Fruit fly (Drosophila melanogaster) whole organism, embryonic: ENCODE measurements around the gene D1.

Experiments
- CG10959 ChIP-seq: fragments of 200-800 bp; sonication (Bioruptor generic); IDR thresholded peaks from 2 replicates; pipeline ENCODE4 v1.3.6; 2022; ENCODE audit warnings: missing biosample characterization, missing genetic modification characterization
- CG12236 ChIP-seq: fragments of 200-800 bp; sonication (Bioruptor generic); optimal IDR thresholded peaks from 2 replicates; lab custom pipeline; 2016; ENCODE audit warnings: missing biosample characterization, missing genetic modification characterization
- CG13296 ChIP-seq: fragments of 200-800 bp; sonication (Bioruptor generic); optimal IDR thresholded peaks from 3 replicates; lab custom pipeline; 2018; ENCODE audit warnings: missing biosample characterization, mild to moderate bottlenecking, missing genetic modification characterization
- CG13775 ChIP-seq: fragments of 200-800 bp; sonication (Bioruptor generic); optimal IDR thresholded peaks from 3 replicates; lab custom pipeline; 2017; ENCODE audit warnings: missing biosample characterization, mild to moderate bottlenecking, missing genetic modification characterization
- CG15514 ChIP-seq: fragments of 200-800 bp; sonication (Bioruptor generic); optimal IDR thresholded peaks from 3 replicates; lab custom pipeline; 2017; ENCODE audit warnings: missing biosample characterization, missing genetic modification characterization, mild to moderate bottlenecking, moderate library complexity, missing genetic modification reagents
- CG1603 ChIP-seq: fragments of 200-800 bp; sonication (Bioruptor generic); optimal IDR thresholded peaks from 2 replicates; lab custom pipeline; 2019; ENCODE audit warnings: missing biosample characterization, mild to moderate bottlenecking, missing genetic modification characterization, moderate library complexity
- CG17186 ChIP-seq: fragments of 200-800 bp; sonication (Bioruptor generic); optimal IDR thresholded peaks from 3 replicates; lab custom pipeline; 2017; ENCODE audit warnings: missing biosample characterization, missing genetic modification reagents, missing genetic modification characterization
- CG17568 ChIP-seq: fragments of 200-800 bp; sonication (Bioruptor generic); optimal IDR thresholded peaks from 2 replicates; lab custom pipeline; 2018; ENCODE audit warnings: missing biosample characterization, mild to moderate bottlenecking, missing genetic modification characterization, moderate library complexity
- CG17612 ChIP-seq: fragments of 200-800 bp; sonication (Bioruptor generic); IDR thresholded peaks from 2 replicates; pipeline ENCODE4 v1.3.6; 2022; ENCODE audit warnings: missing biosample characterization, missing genetic modification characterization
- CG18262 ChIP-seq: fragments of 200-800 bp; optimal IDR thresholded peaks from 3 replicates; lab custom pipeline; 2019; ENCODE audit warnings: missing biosample characterization, mild to moderate bottlenecking, missing genetic modification characterization, moderate library complexity
- CG2120 ChIP-seq: fragments of 200-800 bp; sonication (Bioruptor generic); optimal IDR thresholded peaks from 3 replicates; lab custom pipeline; 2016; ENCODE audit warnings: missing biosample characterization, missing genetic modification characterization
- CG2678 ChIP-seq: fragments of 200-800 bp; sonication (Bioruptor generic); optimal IDR thresholded peaks from 3 replicates; lab custom pipeline; 2019; ENCODE audit warnings: missing biosample characterization, mild to moderate bottlenecking, missing genetic modification characterization, moderate library complexity
- CG30020 ChIP-seq: fragments of 200-800 bp; optimal IDR thresholded peaks from 2 replicates; lab custom pipeline; 2019; ENCODE audit warnings: missing biosample characterization, mild to moderate bottlenecking, missing genetic modification characterization, moderate library complexity
- CG30403 ChIP-seq: fragments of 200-800 bp; sonication (Bioruptor generic); optimal IDR thresholded peaks from 3 replicates; lab custom pipeline; 2016; ENCODE audit warnings: missing biosample characterization, missing genetic modification characterization
- CG3726 ChIP-seq: fragments of 200-800 bp; sonication (Bioruptor generic); IDR thresholded peaks from 3 replicates; pipeline ENCODE4, ENCODE4 v1.3.6; 2022; ENCODE audit warnings: missing biosample characterization, missing genetic modification characterization
- CG43689 ChIP-seq: fragments of 200-800 bp; sonication (Bioruptor generic); IDR thresholded peaks from 2 replicates; pipeline ENCODE4 v1.3.6; 2022; ENCODE audit warnings: missing biosample characterization, missing genetic modification characterization
- CG4617 ChIP-seq: fragments of 200-800 bp; sonication (Bioruptor generic); optimal IDR thresholded peaks from 3 replicates; lab custom pipeline; 2016; ENCODE audit warnings: missing biosample characterization, missing genetic modification characterization, borderline replicate concordance
- CG4820 ChIP-seq: fragments of 200-800 bp; sonication (Bioruptor generic); optimal IDR thresholded peaks from 3 replicates; lab custom pipeline; 2016; ENCODE audit warnings: missing biosample characterization, missing genetic modification characterization
- CG8290 ChIP-seq, 3 experiments: fragments of 200-800 bp; sonication (Bioruptor generic); optimal IDR thresholded peaks; 2 replicates each; lab custom pipeline; 2016 to 2019; ENCODE audit warnings: missing biosample characterization in 3 of 3, missing genetic modification characterization in 3 of 3, mild to moderate bottlenecking in 2 of 3, moderate library complexity in 1 of 3
- CG8924 ChIP-seq: fragments of 200-800 bp; optimal IDR thresholded peaks from 3 replicates; lab custom pipeline; 2019; ENCODE audit warnings: missing biosample characterization, mild to moderate bottlenecking, missing genetic modification characterization, moderate library complexity
- CG9797 ChIP-seq: fragments of 200-800 bp; sonication (Bioruptor generic); optimal IDR thresholded peaks from 3 replicates; lab custom pipeline; 2018; ENCODE audit warnings: missing biosample characterization, mild to moderate bottlenecking, missing genetic modification characterization
- Chrac-16 ChIP-seq: fragments of 200-800 bp; sonication (Bioruptor generic); optimal IDR thresholded peaks from 3 replicates; lab custom pipeline; 2016; ENCODE audit warnings: missing biosample characterization, missing genetic modification characterization
- CoRest ChIP-seq: fragments of 200-800 bp; sonication (Bioruptor generic); optimal IDR thresholded peaks from 3 replicates; lab custom pipeline; 2018; ENCODE audit warnings: missing biosample characterization, mild to moderate bottlenecking, missing genetic modification characterization, moderate library complexity
- Dip2 ChIP-seq: fragments of 200-800 bp; sonication (Bioruptor generic); IDR thresholded peaks from 2 replicates; pipeline ENCODE4 v1.3.6; 2022; ENCODE audit warnings: missing biosample characterization, missing genetic modification characterization
- Ets97D ChIP-seq: fragments of 200-800 bp; sonication (Bioruptor generic); optimal IDR thresholded peaks from 3 replicates; lab custom pipeline; 2016; ENCODE audit warnings: missing biosample characterization, missing genetic modification characterization
- Fer1 ChIP-seq: fragments of 200-800 bp; sonication (Bioruptor generic); optimal IDR thresholded peaks from 2 replicates; lab custom pipeline; 2017; ENCODE audit warnings: missing biosample characterization, mild to moderate bottlenecking, missing genetic modification characterization
- Lhr ChIP-seq: fragments of 200-800 bp; sonication (Bioruptor generic); optimal IDR thresholded peaks from 3 replicates; lab custom pipeline; 2017; ENCODE audit warnings: mild to moderate bottlenecking, missing biosample characterization, missing genetic modification reagents, missing genetic modification characterization
- Nf-YC ChIP-seq: fragments of 200-800 bp; optimal IDR thresholded peaks from 3 replicates; lab custom pipeline; 2019; ENCODE audit warnings: missing biosample characterization, mild to moderate bottlenecking, missing genetic modification characterization, moderate library complexity
- Scr ChIP-seq: fragments of 200-800 bp; sonication (Bioruptor generic); IDR thresholded peaks from 2 replicates; pipeline ENCODE4 v1.3.6; 2022; ENCODE audit warnings: missing biosample characterization, missing genetic modification characterization; ENCODE audit not compliant: partially characterized antibody
- Spps ChIP-seq: fragments of 200-800 bp; sonication (Bioruptor generic); optimal IDR thresholded peaks from 2 replicates; lab custom pipeline; 2018; ENCODE audit warnings: missing biosample characterization, mild to moderate bottlenecking, missing genetic modification characterization
- Sry-δ ChIP-seq: fragments of 200-800 bp; sonication (Bioruptor generic); optimal IDR thresholded peaks from 2 replicates; lab custom pipeline; 2016; ENCODE audit warnings: missing biosample characterization, missing genetic modification characterization
- Trl ChIP-seq, 3 experiments: fragments of >200 bp in 2 of 3; fragments of 200-800 bp in 1 of 3; sonication (Bioruptor generic) in 1 of 3; optimal IDR thresholded peaks; 2 replicates in 1 of 3; 3 replicates in 2 of 3; lab custom pipeline; 2016 to 2017; ENCODE audit warnings: missing biosample characterization in 1 of 3, missing genetic modification characterization in 1 of 3
- ac ChIP-seq: fragments of 200-800 bp; sonication (Bioruptor generic); optimal IDR thresholded peaks from 3 replicates; lab custom pipeline; 2017; ENCODE audit warnings: missing biosample characterization, mild to moderate bottlenecking, missing genetic modification characterization
- ara ChIP-seq: fragments of 200-800 bp; sonication (Bioruptor generic); IDR thresholded peaks from 2 replicates; pipeline ENCODE4 v1.3.6; 2022; ENCODE audit warnings: missing biosample characterization, missing genetic modification characterization
- ewg ChIP-seq: fragments of 200-800 bp; sonication (Bioruptor generic); optimal IDR thresholded peaks from 3 replicates; lab custom pipeline; 2017; ENCODE audit warnings: mild to moderate bottlenecking, missing biosample characterization, missing genetic modification reagents, missing genetic modification characterization
- hb ChIP-seq: fragments of 200-800 bp; sonication (Bioruptor generic); IDR thresholded peaks from 3 replicates; pipeline ENCODE4 v1.3.6; 2022; ENCODE audit warnings: missing biosample characterization, missing genetic modification characterization; ENCODE audit not compliant: partially characterized antibody
- knrl ChIP-seq: fragments of 200-800 bp; sonication (Bioruptor generic); IDR thresholded peaks from 3 replicates; pipeline ENCODE4 v1.3.6; 2022; ENCODE audit warnings: missing biosample characterization, missing genetic modification characterization; ENCODE audit not compliant: partially characterized antibody
- mld ChIP-seq: fragments of 200-800 bp; sonication (Bioruptor generic); IDR thresholded peaks from 3 replicates; pipeline ENCODE4 v1.3.6; 2022; ENCODE audit warnings: missing biosample characterization, missing genetic modification characterization; ENCODE audit not compliant: partially characterized antibody
- nerfin-2 ChIP-seq: fragments of 200-800 bp; sonication (Bioruptor generic); IDR thresholded peaks from 2 replicates; pipeline ENCODE4 v1.3.6; 2022; ENCODE audit warnings: missing biosample characterization, missing genetic modification characterization; ENCODE audit not compliant: partially characterized antibody
- nom ChIP-seq: fragments of 200-800 bp; sonication (Bioruptor generic); optimal IDR thresholded peaks from 2 replicates; lab custom pipeline; 2017; ENCODE audit warnings: missing biosample characterization, missing genetic modification characterization, mild to moderate bottlenecking, moderate library complexity, missing genetic modification reagents
- repo ChIP-seq: fragments of 200-800 bp; sonication (Bioruptor generic); optimal IDR thresholded peaks from 2 replicates; lab custom pipeline; 2016; ENCODE audit warnings: missing biosample characterization, missing genetic modification characterization
- sens-2 ChIP-seq: fragments of 200-800 bp; sonication (Bioruptor generic); IDR thresholded peaks from 2 replicates; pipeline ENCODE4 v1.3.6; 2022; ENCODE audit warnings: missing biosample characterization, missing genetic modification characterization
- sob ChIP-seq: fragments of 200-800 bp; sonication (Bioruptor generic); IDR thresholded peaks from 2 replicates; pipeline ENCODE4 v1.3.6; 2022; ENCODE audit warnings: missing biosample characterization, missing genetic modification characterization
- stwl ChIP-seq: fragments of 200-800 bp; sonication (Bioruptor generic); optimal IDR thresholded peaks from 3 replicates; lab custom pipeline; 2018; ENCODE audit warnings: missing biosample characterization, mild to moderate bottlenecking, missing genetic modification characterization, moderate library complexity
- tna ChIP-seq: fragments of 200-800 bp; sonication (Bioruptor generic); IDR thresholded peaks from 2 replicates; pipeline ENCODE4 v1.3.6; 2022; ENCODE audit warnings: missing biosample characterization, missing genetic modification characterization; ENCODE audit not compliant: partially characterized antibody
- ttk ChIP-seq: fragments of 200-800 bp; sonication (Bioruptor generic); IDR thresholded peaks from 2 replicates; pipeline ENCODE4 v2.1.2; 2022; ENCODE audit warnings: missing biosample characterization, missing genetic modification characterization
- vnd ChIP-seq: fragments of 200-800 bp; sonication (Bioruptor generic); IDR thresholded peaks from 3 replicates; pipeline ENCODE4 v1.3.6; 2022; ENCODE audit warnings: missing biosample characterization, missing genetic modification characterization; ENCODE audit not compliant: partially characterized antibody
- zen2 ChIP-seq: fragments of 200-800 bp; sonication (Bioruptor generic); IDR thresholded peaks from 3 replicates; pipeline ENCODE4 v1.3.6; 2022; ENCODE audit warnings: missing biosample characterization, missing genetic modification characterization; ENCODE audit not compliant: partially characterized antibody

D1 gene

DNA sequence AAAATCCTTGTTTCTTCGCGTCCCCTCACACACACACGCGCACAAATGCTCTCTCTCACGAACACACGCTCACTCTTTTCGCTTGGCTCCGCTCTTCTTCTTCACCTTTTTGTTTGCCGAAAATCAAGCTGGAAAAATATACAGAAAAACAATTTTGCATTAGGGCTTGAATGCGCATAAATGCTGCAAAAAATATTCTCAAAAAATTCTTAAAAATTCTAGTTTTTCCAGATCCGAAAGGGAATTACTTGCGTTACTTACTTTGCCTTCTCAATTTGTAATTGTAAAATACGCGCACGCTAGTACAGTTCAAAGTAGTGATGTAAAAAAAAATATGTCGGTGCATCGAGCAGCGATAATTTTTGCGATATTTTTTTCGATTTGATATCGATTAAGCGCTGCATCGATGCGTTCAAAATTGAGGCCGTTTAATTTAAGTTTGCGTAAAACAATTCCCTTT, 483 bp downstream of the D1 start (continued):
- TF ChIP-seq CG4820 (GFP tag; lab: Kevin White, UChicago) = no peak
- TF ChIP-seq CG9797 = peak; percentile 22
- peak; percentile 22 for TF ChIP-seq Fer1 (GFP tag; lab: Kevin White, UChicago)
- TF ChIP-seq CG8924 (tag; lab: Kevin White, UChicago) = peak; percentile 22
- peak; percentile 67; the same call in 2 of the 3 replicates for TF ChIP-seq vnd (GFP tag; lab: Robert Waterston, UW)
- TF ChIP-seq Lhr (GFP tag; lab: Kevin White, UChicago) = no peak
- no peak for TF ChIP-seq Chrac-16 (GFP tag; lab: Kevin White, UChicago)
- TF ChIP-seq sob (GFP tag; lab: Robert Waterston, UW) = no peak
- TF ChIP-seq CG18262 = peak; percentile 25
- peak; percentile 89 for TF ChIP-seq CG17186 (GFP tag; lab: Kevin White, UChicago)
- TF ChIP-seq knrl (GFP tag; lab: Robert Waterston, UW) = peak; percentile 77
- no peak for TF ChIP-seq CG17612 (GFP tag; lab: Robert Waterston, UW)
- no peak for TF ChIP-seq repo (GFP tag; lab: Kevin White, UChicago)
- TF ChIP-seq CG15514 = peak; percentile 55
- peak; percentile 50 for TF ChIP-seq CG30020 (tag; lab: Kevin White, UChicago)
- TF ChIP-seq CG13775 (GFP tag; lab: Kevin White, UChicago) = no peak
- TF ChIP-seq CG2120 (GFP tag; lab: Kevin White, UChicago) = peak; percentile 9
- TF ChIP-seq Spps = peak; percentile 6
- peak; percentile 27 for TF ChIP-seq Nf-YC
- TF ChIP-seq ewg (GFP tag; lab: Kevin White, UChicago) = peak; percentile 69
- TF ChIP-seq mld (GFP tag; lab: Robert Waterston, UW) = peak; percentile 83; the same call in 2 of the 3 replicates
- TF ChIP-seq CG2678 (tag; lab: Kevin White, UChicago) = peak; percentile 4
- peak; percentile 59 for TF ChIP-seq nom (GFP tag; lab: Kevin White, UChicago)
- TF ChIP-seq ac = no peak
- peak; percentile 80 for TF ChIP-seq CG4617 (GFP tag; lab: Kevin White, UChicago)
- TF ChIP-seq CG12236 (GFP tag; lab: Kevin White, UChicago) = no peak
- TF ChIP-seq hb (GFP tag; lab: Robert Waterston, UW) = peak; percentile 58; the same call in 1 of the 3 replicates
- TF ChIP-seq Sry-δ (GFP tag; lab: Kevin White, UChicago) = peak; percentile 91
- TF ChIP-seq CG43689 (GFP tag; lab: Robert Waterston, UW) = no peak
- peak; percentile 87 for TF ChIP-seq nerfin-2
- peak; percentile 13 for TF ChIP-seq CG30403 (GFP tag; lab: Kevin White, UChicago)
- peak; percentile 80 for TF ChIP-seq Scr (GFP tag; lab: Robert Waterston, UW)
- TF ChIP-seq CG1603 (tag; lab: Kevin White, UChicago) = peak; percentile 59
- TF ChIP-seq sens-2 = no peak
- no peak for TF ChIP-seq CG8290 (GFP tag; optimal IDR thresholded peaks at IDR 0.05; lab: Kevin White, UChicago)
- no peak for TF ChIP-seq CG8290 (tag; optimal IDR thresholded peaks at IDR 0.05; lab: Kevin White, UChicago)
- peak; percentile 88 for TF ChIP-seq stwl (tag; lab: Kevin White, UChicago)
- TF ChIP-seq CG13296 (GFP tag; lab: Kevin White, UChicago) = no peak
- no peak for TF ChIP-seq CG3726 (GFP tag; lab: Robert Waterston, UW)
- TF ChIP-seq zen2 (GFP tag; lab: Robert Waterston, UW) = peak; percentile 78; the same call in 2 of the 3 replicates
- no peak for TF ChIP-seq ara (GFP tag; lab: Robert Waterston, UW)
- no peak for TF ChIP-seq CG10959 (GFP tag; lab: Robert Waterston, UW)
- no peak for TF ChIP-seq ttk (GFP tag; lab: Robert Waterston, UW)
- TF ChIP-seq tna (GFP tag; lab: Robert Waterston, UW) = peak; percentile 76
- TF ChIP-seq Trl (optimal IDR thresholded peaks at IDR 0.05; lab: Kevin White, UChicago) = peak; percentile 61 to 75
- no peak for TF ChIP-seq Trl (GFP tag; optimal IDR thresholded peaks at IDR 0.05; lab: Kevin White, UChicago)
- TF ChIP-seq CG17568 (GFP tag; lab: Kevin White, UChicago) = peak; percentile 14
- peak; percentile 55 for TF ChIP-seq Ets97D (GFP tag; lab: Kevin White, UChicago)
- TF ChIP-seq CoRest (tag; lab: Kevin White, UChicago) = peak; percentile 5
- TF ChIP-seq Dip2 (GFP tag; lab: Robert Waterston, UW) = no peak
